Worm (Caenorhabditis elegans): ENCODE results near the gene K10C2.2.

DNA sequence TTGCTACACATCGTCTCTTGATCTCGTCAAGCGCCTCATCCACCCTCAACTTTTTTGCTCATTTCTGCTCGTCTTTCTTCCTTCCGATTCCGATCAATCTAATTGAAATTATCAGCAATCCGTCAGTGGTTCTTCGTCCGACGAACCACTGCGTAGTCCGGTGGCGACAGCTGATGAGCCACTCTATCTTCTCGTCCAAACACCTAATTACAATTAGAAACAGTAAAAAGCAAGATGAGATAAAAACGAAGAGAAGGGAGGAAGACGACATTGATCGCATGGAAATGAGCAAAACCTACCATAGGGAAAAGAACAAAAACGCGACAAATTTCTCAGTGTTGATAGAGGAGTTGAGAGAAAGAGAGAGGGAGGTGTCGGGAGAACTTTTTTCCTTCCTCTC is 34.1 kb downstream of the K10C2.2 start:
- TF ChIP-seq elt-3 (tag; optimal IDR thresholded peaks at IDR 0.05) (no peak), blmp-1 (tag; optimal IDR thresholded peaks at IDR 0.05) (no peak), pha-4 (tag; optimal IDR thresholded peaks at IDR 0.05) (no peak), hlh-1 (tag; optimal IDR thresholded peaks at IDR 0.05) (peak; percentile 79), elt-1 (tag; optimal IDR thresholded peaks at IDR 0.05; ENCODE audit: borderline replicate concordance, insufficient read depth) (no peak), snpc-4 (tag; optimal IDR thresholded peaks at IDR 0.05) (no peak), mep-1 (tag; optimal IDR thresholded peaks at IDR 0.05) (no peak), lin-13 (tag; optimal IDR thresholded peaks at IDR 0.05) (no peak), nhr-237 (tag; optimal IDR thresholded peaks at IDR 0.05) (no peak), cnd-1 (tag; optimal IDR thresholded peaks at IDR 0.05) (no peak), lsy-2 (tag; optimal IDR thresholded peaks at IDR 0.05) (no peak), nhr-28 (tag; optimal IDR thresholded peaks at IDR 0.05) (no peak)
